Fruit fly (Drosophila melanogaster): Measurements from ENCODE around the gene CG32266.

Gene CG32266

DNA sequence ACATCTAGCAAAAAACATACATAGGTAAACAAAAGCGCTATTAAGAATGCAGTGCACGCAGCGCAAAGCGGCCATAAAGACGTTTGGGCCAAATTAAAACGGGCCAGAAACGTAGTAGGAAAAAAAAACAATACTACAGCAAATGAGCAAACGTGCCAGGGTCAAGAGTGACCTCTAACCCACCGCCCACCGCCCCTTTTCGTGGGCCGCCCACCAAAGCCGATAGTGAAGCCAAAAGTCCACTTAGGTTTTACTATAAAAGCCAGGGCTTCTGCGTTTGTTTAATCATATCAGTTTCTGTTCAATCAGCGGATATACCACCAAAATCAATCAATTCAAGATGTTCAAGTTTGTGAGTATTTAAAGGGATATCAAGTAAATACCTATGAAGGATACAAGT, at the start of gene CG32266:
TSS of gene CG32266 (plus strand) at position 301 of the 400 bp plus-strand sequence.
- no peak for TF ChIP-seq tj (GFP tag; optimal IDR thresholded peaks at IDR 0.05)
- TF ChIP-seq CG7101 (tag; optimal IDR thresholded peaks at IDR 0.05), result no peak
- TF ChIP-seq CG1620 (GFP tag; optimal IDR thresholded peaks at IDR 0.05), result no peak
- no peak for TF ChIP-seq Clk (GFP tag; optimal IDR thresholded peaks at IDR 0.05)
- no peak for TF ChIP-seq Hr96 (GFP tag; optimal IDR thresholded peaks at IDR 0.05)
- no peak for TF ChIP-seq CG5204 (GFP tag; optimal IDR thresholded peaks at IDR 0.05)
- TF ChIP-seq CG33017 (tag; optimal IDR thresholded peaks at IDR 0.05), result no peak
- TF ChIP-seq CG12768 (GFP tag; optimal IDR thresholded peaks at IDR 0.05), result no peak
- no peak for TF ChIP-seq Crg-1 (GFP tag; optimal IDR thresholded peaks at IDR 0.05)
- no peak for TF ChIP-seq bab1 (GFP tag; optimal IDR thresholded peaks at IDR 0.05)
- TF ChIP-seq cic (GFP tag; optimal IDR thresholded peaks at IDR 0.05), result no peak
- no peak for TF ChIP-seq cnc (optimal IDR thresholded peaks at IDR 0.05)
- no peak for TF ChIP-seq CG14711 (tag; optimal IDR thresholded peaks at IDR 0.05)
- TF ChIP-seq kay (GFP tag; ENCODE audit: borderline replicate concordance), result no peak
- no peak for TF ChIP-seq CG11617 (GFP tag; optimal IDR thresholded peaks at IDR 0.05)
- TF ChIP-seq pad (GFP tag; optimal IDR thresholded peaks at IDR 0.05), result no peak

DNA sequence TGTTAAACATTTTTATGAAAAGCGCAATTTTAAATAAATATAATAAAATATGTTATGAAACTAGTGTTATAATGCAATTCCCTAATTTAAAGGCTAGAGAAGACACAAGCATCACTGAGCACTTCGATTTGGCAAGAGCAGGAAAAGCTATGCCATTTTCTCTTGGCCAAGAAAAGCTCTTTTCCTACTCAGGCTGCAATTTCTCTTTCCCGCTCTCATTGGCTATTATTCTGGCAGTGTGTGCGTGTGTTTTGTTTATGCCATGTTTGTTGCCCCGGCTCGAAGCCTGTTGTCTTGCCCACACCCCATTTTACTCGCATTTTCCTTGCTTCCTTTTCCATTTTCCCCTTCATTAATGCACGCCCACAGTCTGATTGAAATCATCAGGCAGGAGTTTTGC, 43.3 kb upstream of the CG32266 start:
- TF ChIP-seq CG33017 (tag; optimal IDR thresholded peaks at IDR 0.05), result no peak
- no peak for TF ChIP-seq CG7045 (GFP tag; optimal IDR thresholded peaks at IDR 0.05)
- TF ChIP-seq pad (GFP tag; optimal IDR thresholded peaks at IDR 0.05), result no peak
- TF ChIP-seq CG1620 (GFP tag; optimal IDR thresholded peaks at IDR 0.05), result no peak
- no peak for TF ChIP-seq CG14711 (tag; optimal IDR thresholded peaks at IDR 0.05)
- TF ChIP-seq cnc (optimal IDR thresholded peaks at IDR 0.05), result no peak
- TF ChIP-seq cic (GFP tag; optimal IDR thresholded peaks at IDR 0.05), result no peak
- TF ChIP-seq CG7101 (tag; optimal IDR thresholded peaks at IDR 0.05), result no peak
- TF ChIP-seq Crg-1 (GFP tag; optimal IDR thresholded peaks at IDR 0.05), result no peak
- TF ChIP-seq Mnt (GFP tag; optimal IDR thresholded peaks at IDR 0.05), result no peak
- TF ChIP-seq bab1 (GFP tag; optimal IDR thresholded peaks at IDR 0.05), result no peak

DNA sequence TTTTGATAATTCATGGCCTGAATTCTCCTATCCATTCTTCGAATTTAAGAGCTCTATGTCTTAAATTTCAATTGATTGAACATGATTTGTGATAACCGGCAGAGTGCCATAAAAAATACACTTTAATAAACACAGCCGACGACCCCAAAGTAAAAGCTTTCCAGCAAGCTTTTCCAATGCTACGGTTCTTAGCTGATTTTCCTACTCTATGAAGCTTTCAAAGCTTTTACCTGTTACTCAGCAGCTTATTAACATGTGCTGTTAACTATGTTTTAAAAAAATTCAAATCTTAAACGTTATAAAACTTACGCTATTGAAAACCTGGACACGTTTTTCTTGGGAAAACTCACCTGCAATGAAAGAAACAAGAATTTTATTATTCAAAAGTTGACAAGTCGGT, 37.9 kb upstream of the CG32266 start:
- peak; percentile 89 for TF ChIP-seq kay (GFP tag; ENCODE audit: borderline replicate concordance)
- TF ChIP-seq Clk (GFP tag; optimal IDR thresholded peaks at IDR 0.05), result no peak

DNA sequence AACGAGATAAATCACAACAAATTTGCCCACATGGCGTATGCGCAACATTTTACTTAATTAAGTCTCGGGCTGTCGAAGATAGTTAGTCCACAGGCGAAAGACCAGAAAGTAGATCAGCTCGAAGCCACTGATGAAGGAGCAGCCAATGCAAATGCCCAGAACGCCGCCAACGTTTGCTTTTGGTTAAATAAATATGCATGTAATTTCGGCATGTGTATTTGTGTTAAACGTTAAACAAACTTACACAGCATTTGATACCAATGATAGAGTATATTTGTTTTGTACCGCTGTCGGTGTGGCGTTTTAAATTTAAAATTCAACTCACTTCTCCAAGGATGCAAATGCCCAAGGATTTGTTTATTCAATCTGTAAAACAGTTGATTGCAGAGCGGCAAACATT, 37.0 kb upstream of the CG32266 start:
- TF ChIP-seq CG5204 (GFP tag; optimal IDR thresholded peaks at IDR 0.05) (no peak), cnc (optimal IDR thresholded peaks at IDR 0.05) (no peak), bab1 (GFP tag; optimal IDR thresholded peaks at IDR 0.05) (no peak), cic (GFP tag; optimal IDR thresholded peaks at IDR 0.05) (no peak), CG7045 (GFP tag; optimal IDR thresholded peaks at IDR 0.05) (no peak), CG33017 (tag; optimal IDR thresholded peaks at IDR 0.05) (no peak), Crg-1 (GFP tag; optimal IDR thresholded peaks at IDR 0.05) (no peak), Mnt (GFP tag; optimal IDR thresholded peaks at IDR 0.05) (no peak), Hr96 (GFP tag; optimal IDR thresholded peaks at IDR 0.05) (no peak), pad (GFP tag; optimal IDR thresholded peaks at IDR 0.05) (no peak), CG12768 (GFP tag; optimal IDR thresholded peaks at IDR 0.05) (no peak), tj (GFP tag; optimal IDR thresholded peaks at IDR 0.05) (no peak), CG1620 (GFP tag; optimal IDR thresholded peaks at IDR 0.05) (no peak), ovo (GFP tag; optimal IDR thresholded peaks at IDR 0.05) (no peak)

DNA sequence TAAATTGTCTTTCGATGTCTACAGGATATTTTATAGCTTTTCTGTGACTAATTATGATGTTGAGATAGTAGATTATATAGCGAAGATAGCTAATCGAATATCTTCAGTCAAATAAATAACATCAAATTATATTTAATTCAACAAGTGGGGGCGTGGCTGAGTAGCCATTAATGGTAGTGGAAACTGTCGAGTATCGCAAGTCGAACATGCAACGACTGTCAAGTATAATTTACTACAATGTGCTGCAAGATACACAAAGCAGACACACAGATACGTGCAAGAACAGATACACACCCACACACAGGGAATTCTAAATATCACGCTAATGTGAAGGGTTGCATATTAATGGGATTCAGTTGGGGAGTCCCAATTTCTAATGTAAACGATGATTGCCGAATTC, 35.5 kb upstream of the CG32266 start, which contains the start of gene ppk27:
TSS of gene ppk27 (minus strand) at position 101 of the 400 bp plus-strand sequence.
- TF ChIP-seq Clk (GFP tag; optimal IDR thresholded peaks at IDR 0.05) (no peak), Hr96 (GFP tag; optimal IDR thresholded peaks at IDR 0.05) (no peak), CG11617 (GFP tag; optimal IDR thresholded peaks at IDR 0.05) (no peak), CG7101 (tag; optimal IDR thresholded peaks at IDR 0.05) (no peak), CG12768 (GFP tag; optimal IDR thresholded peaks at IDR 0.05) (no peak), CG33017 (tag; optimal IDR thresholded peaks at IDR 0.05) (no peak), Mnt (GFP tag; optimal IDR thresholded peaks at IDR 0.05) (no peak), CG1620 (GFP tag; optimal IDR thresholded peaks at IDR 0.05) (no peak), tj (GFP tag; optimal IDR thresholded peaks at IDR 0.05) (no peak), toe (GFP tag; optimal IDR thresholded peaks at IDR 0.05) (no peak), Crg-1 (GFP tag; optimal IDR thresholded peaks at IDR 0.05) (no peak), ovo (GFP tag; optimal IDR thresholded peaks at IDR 0.05) (no peak), CG7045 (GFP tag; optimal IDR thresholded peaks at IDR 0.05) (no peak), pad (GFP tag; optimal IDR thresholded peaks at IDR 0.05) (no peak), kay (GFP tag; ENCODE audit: borderline replicate concordance) (no peak), bab1 (GFP tag; optimal IDR thresholded peaks at IDR 0.05) (no peak)

DNA sequence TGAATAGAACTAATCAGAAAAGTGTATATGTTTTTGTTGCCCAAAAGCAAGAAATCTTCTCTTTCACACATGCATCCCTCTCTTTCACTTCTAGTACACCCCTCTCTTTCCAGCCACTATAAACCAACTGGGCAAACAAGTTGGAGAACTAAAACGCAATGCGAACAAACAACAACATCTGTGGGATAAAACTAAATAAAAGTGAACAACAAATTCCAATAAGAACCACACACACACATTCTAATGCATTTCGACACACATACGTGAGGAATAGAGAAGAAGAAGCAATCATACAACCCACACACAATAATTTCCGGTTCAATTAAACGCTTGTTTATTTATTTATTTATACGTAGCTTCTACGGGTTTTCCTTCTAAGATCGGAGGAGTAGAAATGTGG, 34.9 kb upstream of the CG32266 start:
- no peak for TF ChIP-seq tj (GFP tag; optimal IDR thresholded peaks at IDR 0.05)
- TF ChIP-seq CG14711 (tag; optimal IDR thresholded peaks at IDR 0.05), result no peak
- TF ChIP-seq cic (GFP tag; optimal IDR thresholded peaks at IDR 0.05), result no peak
- no peak for TF ChIP-seq Hr96 (GFP tag; optimal IDR thresholded peaks at IDR 0.05)
- TF ChIP-seq CG5204 (GFP tag; optimal IDR thresholded peaks at IDR 0.05), result no peak
- TF ChIP-seq CG33017 (tag; optimal IDR thresholded peaks at IDR 0.05), result no peak
- TF ChIP-seq CG12768 (GFP tag; optimal IDR thresholded peaks at IDR 0.05), result no peak
- TF ChIP-seq Clk (GFP tag; optimal IDR thresholded peaks at IDR 0.05), result no peak
- no peak for TF ChIP-seq CG11617 (GFP tag; optimal IDR thresholded peaks at IDR 0.05)
- TF ChIP-seq cnc (optimal IDR thresholded peaks at IDR 0.05), result no peak

DNA sequence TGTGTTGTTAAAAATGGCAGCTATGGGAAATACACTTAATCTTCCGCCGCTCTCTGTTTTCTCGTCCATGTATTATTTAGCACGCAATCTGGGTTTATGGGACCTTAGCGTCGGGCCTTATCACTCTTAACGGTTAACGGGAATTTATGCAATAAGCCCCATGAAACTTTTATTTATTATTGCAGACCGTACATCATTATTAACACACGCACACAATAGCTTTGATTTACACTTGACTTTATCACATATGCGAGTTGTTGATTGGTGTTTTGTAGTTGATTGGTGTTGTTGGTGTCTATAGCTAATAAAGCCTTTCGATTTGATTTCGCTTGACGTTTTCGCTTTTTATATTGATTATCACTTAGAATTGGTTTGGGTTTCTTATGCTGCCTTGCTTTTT, 32.0 kb upstream of the CG32266 start:
- no peak for TF ChIP-seq kay (GFP tag; ENCODE audit: borderline replicate concordance)
- no peak for TF ChIP-seq Mnt (GFP tag; optimal IDR thresholded peaks at IDR 0.05)
- no peak for TF ChIP-seq cnc (optimal IDR thresholded peaks at IDR 0.05)
- TF ChIP-seq CG7045 (GFP tag; optimal IDR thresholded peaks at IDR 0.05), result no peak
- no peak for TF ChIP-seq Crg-1 (GFP tag; optimal IDR thresholded peaks at IDR 0.05)
- TF ChIP-seq Clk (GFP tag; optimal IDR thresholded peaks at IDR 0.05), result no peak
- TF ChIP-seq CG33017 (tag; optimal IDR thresholded peaks at IDR 0.05), result no peak
- no peak for TF ChIP-seq cic (GFP tag; optimal IDR thresholded peaks at IDR 0.05)
- no peak for TF ChIP-seq CG11617 (GFP tag; optimal IDR thresholded peaks at IDR 0.05)
- TF ChIP-seq toe (GFP tag; optimal IDR thresholded peaks at IDR 0.05), result no peak
- TF ChIP-seq tj (GFP tag; optimal IDR thresholded peaks at IDR 0.05), result no peak
- TF ChIP-seq CG14711 (tag; optimal IDR thresholded peaks at IDR 0.05), result no peak
- TF ChIP-seq pad (GFP tag; optimal IDR thresholded peaks at IDR 0.05), result no peak
